Worm (Caenorhabditis elegans): Measurements from ENCODE around the gene glr-6.

glr-6 gene

ce11 chrX:6808239-6808638 is 32.3 kb downstream of the glr-6 start:
- TF ChIP-seq nhr-12 (tag; optimal IDR thresholded peaks at IDR 0.05) (no peak), hlh-1 (tag; optimal IDR thresholded peaks at IDR 0.05) (peak; percentile 91), unc-120 (tag; optimal IDR thresholded peaks at IDR 0.05; ENCODE audit: poor library complexity, severe bottlenecking) (peak; percentile 26)

ce11 chrX:6807137-6807861 is 33.2 kb downstream of the glr-6 start:
- TF ChIP-seq cnd-1 (tag; optimal IDR thresholded peaks at IDR 0.05): peak; percentile 58
- peak; percentile 61 for TF ChIP-seq mls-2 (tag; optimal IDR thresholded peaks at IDR 0.05)
- TF ChIP-seq ceh-83 (GFP tag; optimal IDR thresholded peaks at IDR 0.05): no peak
- peak; percentile 19 for TF ChIP-seq nhr-2 (tag; optimal IDR thresholded peaks at IDR 0.05)
- TF ChIP-seq drap-1 (GFP tag; optimal IDR thresholded peaks at IDR 0.05): peak; percentile 22
- no peak for TF ChIP-seq lsy-2 (tag; optimal IDR thresholded peaks at IDR 0.05)

ce11 chrX:6806463-6806862 is 34.1 kb downstream of the glr-6 start, which contains the start of gene atg-2:
Gene atg-2 (plus strand): TSS chrX:6806763.
- TF ChIP-seq sptf-1 (tag; optimal IDR thresholded peaks at IDR 0.05): no peak
- TF ChIP-seq hlh-1 (tag; optimal IDR thresholded peaks at IDR 0.05): peak; percentile 10
- TF ChIP-seq unc-120 (tag; optimal IDR thresholded peaks at IDR 0.05; ENCODE audit: poor library complexity, severe bottlenecking): peak; percentile 8
- peak; percentile 25 for TF ChIP-seq drap-1 (GFP tag; optimal IDR thresholded peaks at IDR 0.05)

- no peak for TF ChIP-seq lin-32 (GFP tag; optimal IDR thresholded peaks at IDR 0.05)
- TF ChIP-seq unc-39 (tag; optimal IDR thresholded peaks at IDR 0.05): no peak
- no peak for TF ChIP-seq mep-1 (tag; optimal IDR thresholded peaks at IDR 0.05)
- no peak for TF ChIP-seq ceh-43 (GFP tag; optimal IDR thresholded peaks at IDR 0.05)
- no peak for TF ChIP-seq elt-1 (tag; optimal IDR thresholded peaks at IDR 0.05; ENCODE audit: borderline replicate concordance, insufficient read depth)
- TF ChIP-seq mls-2 (tag; optimal IDR thresholded peaks at IDR 0.05): no peak
- TF ChIP-seq zip-8 (tag; optimal IDR thresholded peaks at IDR 0.05): no peak
- TF ChIP-seq lsy-2 (tag; optimal IDR thresholded peaks at IDR 0.05): no peak
- no peak for TF ChIP-seq elt-3 (tag; optimal IDR thresholded peaks at IDR 0.05)
- TF ChIP-seq mab-5 (tag; optimal IDR thresholded peaks at IDR 0.05): no peak
- no peak for TF ChIP-seq sem-2 (GFP tag; optimal IDR thresholded peaks at IDR 0.05)
These were observed 35.1 kb downstream of the glr-6 start for ce11 chrX:6805427-6805826.

ce11 chrX:6804857-6805256 is 35.7 kb downstream of the glr-6 start:
- TF ChIP-seq cnd-1 (tag; optimal IDR thresholded peaks at IDR 0.05) (no peak), ces-1 (GFP tag; optimal IDR thresholded peaks at IDR 0.05) (peak; percentile 86), mep-1 (tag; optimal IDR thresholded peaks at IDR 0.05) (peak; percentile 16), ztf-11 (tag; optimal IDR thresholded peaks at IDR 0.05) (no peak), lsy-2 (tag; optimal IDR thresholded peaks at IDR 0.05) (no peak), pha-4 (tag; optimal IDR thresholded peaks at IDR 0.05) (peak; percentile 29), nhr-12 (tag; optimal IDR thresholded peaks at IDR 0.05) (no peak)

ce11 chrX:6804405-6804804 is 36.1 kb downstream of the glr-6 start:
- no peak for TF ChIP-seq mab-5 (tag; optimal IDR thresholded peaks at IDR 0.05)
- TF ChIP-seq tbx-8 (GFP tag; optimal IDR thresholded peaks at IDR 0.05): no peak
- TF ChIP-seq bed-3 (GFP tag; optimal IDR thresholded peaks at IDR 0.05): no peak
- TF ChIP-seq ztf-11 (tag; optimal IDR thresholded peaks at IDR 0.05): no peak
- no peak for TF ChIP-seq unc-39 (tag; optimal IDR thresholded peaks at IDR 0.05)
- no peak for TF ChIP-seq drap-1 (GFP tag; optimal IDR thresholded peaks at IDR 0.05)

- TF ChIP-seq hlh-1 (tag; optimal IDR thresholded peaks at IDR 0.05): peak; percentile 82
- TF ChIP-seq cnd-1 (tag; optimal IDR thresholded peaks at IDR 0.05): no peak
These were observed 39.0 kb downstream of the glr-6 start for ce11 chrX:6801546-6801945.

ce11 chrX:6799776-6800175 is 40.7 kb downstream of the glr-6 start, which contains the start of gene M03A8.3:
Gene M03A8.3 (plus strand): TSS chrX:6800053.
- TF ChIP-seq flh-1 (GFP tag; optimal IDR thresholded peaks at IDR 0.05): no peak
